Worm (Caenorhabditis elegans) whole organism, mixed stage, embryonic: Measurements from ENCODE around the gene Y37E11B.2.

Source experiments
- M03D4.4 ChIP-seq: sonication (generic microtip); optimal IDR thresholded peaks from 2 replicates; lab custom pipeline; 2017; ENCODE audit warnings: mild to moderate bottlenecking, missing genetic modification characterization, missing compliant biosample characterization
- blmp-1 ChIP-seq: fragments of 150-350 bp; optimal IDR thresholded peaks from 2 replicates; lab custom pipeline; 2014; ENCODE audit warnings: missing biosample characterization, missing genetic modification characterization
- ceh-39 ChIP-seq: fragments of 150-350 bp; optimal IDR thresholded peaks from 2 replicates; lab custom pipeline; 2014; ENCODE audit warnings: missing biosample characterization, missing genetic modification characterization
- ceh-43 ChIP-seq: fragments of 200-800 bp; sonication (Bioruptor generic); optimal IDR thresholded peaks from 2 replicates; lab custom pipeline; 2018; ENCODE audit warnings: mild to moderate bottlenecking, missing genetic modification characterization, moderate library complexity, missing compliant biosample characterization
- ceh-83 ChIP-seq: fragments of 200-800 bp; sonication (Bioruptor generic); optimal IDR thresholded peaks from 2 replicates; lab custom pipeline; 2018; ENCODE audit warnings: mild to moderate bottlenecking, missing genetic modification characterization, missing compliant biosample characterization
- ces-1 ChIP-seq: fragments of 150-350 bp; optimal IDR thresholded peaks from 2 replicates; lab custom pipeline; 2014; ENCODE audit warnings: missing biosample characterization, missing genetic modification reagents, missing genetic modification characterization
- cnd-1 ChIP-seq: fragments of 200-800 bp; sonication (Bioruptor generic); optimal IDR thresholded peaks from 2 replicates; lab custom pipeline; 2018; ENCODE audit warnings: mild to moderate bottlenecking, missing genetic modification characterization, missing compliant biosample characterization
- drap-1 ChIP-seq: fragments of 200-800 bp; sonication (Bioruptor generic); optimal IDR thresholded peaks from 3 replicates; lab custom pipeline; 2018; ENCODE audit warnings: mild to moderate bottlenecking, missing genetic modification characterization, missing compliant biosample characterization
- elt-3 ChIP-seq: fragments of 150-350 bp; optimal IDR thresholded peaks from 2 replicates; lab custom pipeline; 2014; ENCODE audit warnings: missing biosample characterization, missing genetic modification characterization
- ham-2 ChIP-seq: fragments of 200-800 bp; sonication (Bioruptor generic); optimal IDR thresholded peaks from 2 replicates; lab custom pipeline; 2018; ENCODE audit warnings: mild to moderate bottlenecking, missing genetic modification characterization, missing compliant biosample characterization
- hlh-1 ChIP-seq: fragments of 150-350 bp; optimal IDR thresholded peaks from 2 replicates; lab custom pipeline; 2014; ENCODE audit warnings: missing biosample characterization, missing genetic modification reagents, missing genetic modification characterization
- lin-13 ChIP-seq: fragments of 150-350 bp; optimal IDR thresholded peaks from 2 replicates; lab custom pipeline; 2014; ENCODE audit warnings: missing biosample characterization, missing genetic modification characterization
- lin-32 ChIP-seq: fragments of 200-800 bp; sonication (Bioruptor generic); optimal IDR thresholded peaks from 2 replicates; lab custom pipeline; 2018; ENCODE audit warnings: mild to moderate bottlenecking, missing genetic modification characterization, missing compliant biosample characterization
- lsy-2 ChIP-seq: fragments of 150-350 bp; optimal IDR thresholded peaks from 2 replicates; lab custom pipeline; 2014; ENCODE audit warnings: missing biosample characterization, missing genetic modification characterization
- mab-5 ChIP-seq: fragments of 150-350 bp; optimal IDR thresholded peaks from 2 replicates; lab custom pipeline; 2014; ENCODE audit warnings: missing biosample characterization, missing genetic modification characterization
- mep-1 ChIP-seq: fragments of 150-350 bp; optimal IDR thresholded peaks from 2 replicates; lab custom pipeline; 2017; ENCODE audit warnings: missing biosample characterization, missing genetic modification reagents, missing genetic modification characterization, inconsistent platforms
- nhr-12 ChIP-seq: fragments of 150-350 bp; optimal IDR thresholded peaks from 2 replicates; lab custom pipeline; 2014; ENCODE audit warnings: missing biosample characterization, missing genetic modification characterization
- nhr-237 ChIP-seq: fragments of 150-350 bp; optimal IDR thresholded peaks from 2 replicates; lab custom pipeline; 2014; ENCODE audit warnings: missing biosample characterization, missing genetic modification characterization
- nhr-76 ChIP-seq: sonication (generic microtip); optimal IDR thresholded peaks from 2 replicates; lab custom pipeline; 2017; ENCODE audit warnings: missing biosample characterization, missing genetic modification characterization
- pha-4 ChIP-seq: fragments of 150-350 bp; optimal IDR thresholded peaks from 2 replicates; lab custom pipeline; 2018; ENCODE audit warnings: missing biosample characterization, missing genetic modification reagents, missing genetic modification characterization
- sem-2 ChIP-seq: fragments of 200-800 bp; sonication (Bioruptor generic); optimal IDR thresholded peaks from 2 replicates; lab custom pipeline; 2018; ENCODE audit warnings: mild to moderate bottlenecking, missing genetic modification characterization, missing compliant biosample characterization
- snpc-4 ChIP-seq: fragments of 150-350 bp; optimal IDR thresholded peaks from 2 replicates; lab custom pipeline; 2014; ENCODE audit warnings: missing biosample characterization, missing genetic modification characterization
- sptf-1 ChIP-seq: sonication (generic microtip); optimal IDR thresholded peaks from 2 replicates; lab custom pipeline; 2017; ENCODE audit warnings: mild to moderate bottlenecking, missing genetic modification characterization, moderate library complexity, missing compliant biosample characterization
- tbx-8 ChIP-seq: fragments of 200-800 bp; sonication (Bioruptor generic); optimal IDR thresholded peaks from 2 replicates; lab custom pipeline; 2018; ENCODE audit warnings: mild to moderate bottlenecking, missing genetic modification characterization, moderate library complexity, missing compliant biosample characterization
- unc-120 ChIP-seq: sonication (generic microtip); optimal IDR thresholded peaks from 2 replicates; lab custom pipeline; 2017; ENCODE audit warnings: missing genetic modification characterization, missing compliant biosample characterization; ENCODE audit not compliant: poor library complexity, severe bottlenecking
- unc-39 ChIP-seq: fragments of 150-350 bp; optimal IDR thresholded peaks from 2 replicates; lab custom pipeline; 2014; ENCODE audit warnings: missing biosample characterization, missing genetic modification characterization
- zip-8 ChIP-seq: fragments of 150-350 bp; optimal IDR thresholded peaks from 2 replicates; lab custom pipeline; 2014; ENCODE audit warnings: missing biosample characterization, missing genetic modification characterization
- ztf-11 ChIP-seq: fragments of 150-350 bp; optimal IDR thresholded peaks from 2 replicates; lab custom pipeline; 2014; ENCODE audit warnings: missing biosample characterization, missing genetic modification characterization

Gene Y37E11B.2

ce11 chrIV:3578155-3578554, at the start of gene Y37E11B.2:
Gene Y37E11B.2 (plus strand): TSS chrIV:3578455.
- no peak for TF ChIP-seq mab-5
- TF ChIP-seq lin-32 (GFP tag; lab: Kevin White, UChicago) = no peak
- no peak for TF ChIP-seq unc-39 (tag; lab: Kevin White, UChicago)
- TF ChIP-seq nhr-76 (tag; lab: Kevin White, UChicago) = no peak
- no peak for TF ChIP-seq tbx-8 (GFP tag; lab: Kevin White, UChicago)
- no peak for TF ChIP-seq ceh-83 (GFP tag; lab: Kevin White, UChicago)
- no peak for TF ChIP-seq mep-1 (tag; lab: Kevin White, UChicago)
- no peak for TF ChIP-seq sptf-1 (tag; lab: Kevin White, UChicago)
- no peak for TF ChIP-seq sem-2 (GFP tag; lab: Kevin White, UChicago)

- no peak for TF ChIP-seq M03D4.4 (tag; lab: Kevin White, UChicago)
- no peak for TF ChIP-seq nhr-12 (tag; lab: Kevin White, UChicago)
- no peak for TF ChIP-seq ceh-43
- no peak for TF ChIP-seq drap-1 (GFP tag; lab: Kevin White, UChicago)
Measured at ce11 chrIV:3531535-3531934, 46.7 kb upstream of the Y37E11B.2 start.

- TF ChIP-seq mab-5 (no peak), nhr-237 (tag; lab: Kevin White, UChicago) (no peak), ces-1 (GFP tag; lab: Kevin White, UChicago) (no peak), ham-2 (no peak), hlh-1 (tag; lab: Kevin White, UChicago) (no peak), pha-4 (tag; lab: Kevin White, UChicago) (no peak), mep-1 (tag; lab: Kevin White, UChicago) (no peak), ceh-83 (GFP tag; lab: Kevin White, UChicago) (no peak), drap-1 (GFP tag; lab: Kevin White, UChicago) (no peak), blmp-1 (no peak), lsy-2 (tag; lab: Kevin White, UChicago) (no peak), nhr-76 (tag; lab: Kevin White, UChicago) (no peak), unc-120 (no peak), elt-3 (tag; lab: Kevin White, UChicago) (no peak), ceh-43 (no peak), tbx-8 (GFP tag; lab: Kevin White, UChicago) (no peak), snpc-4 (tag; lab: Kevin White, UChicago) (no peak), lin-32 (GFP tag; lab: Kevin White, UChicago) (no peak)
Measured at ce11 chrIV:3532167-3532566, 46.1 kb upstream of the Y37E11B.2 start, which contains the start of gene M57.1. Gene M57.1 (plus strand): TSS chrIV:3532467.

ce11 chrIV:3532989-3533388, 45.3 kb upstream of the Y37E11B.2 start:
- TF ChIP-seq ceh-39 (tag; lab: Kevin White, UChicago) (peak; percentile 2), ces-1 (GFP tag; lab: Kevin White, UChicago) (peak; percentile 55), blmp-1 (no peak)

DNA sequence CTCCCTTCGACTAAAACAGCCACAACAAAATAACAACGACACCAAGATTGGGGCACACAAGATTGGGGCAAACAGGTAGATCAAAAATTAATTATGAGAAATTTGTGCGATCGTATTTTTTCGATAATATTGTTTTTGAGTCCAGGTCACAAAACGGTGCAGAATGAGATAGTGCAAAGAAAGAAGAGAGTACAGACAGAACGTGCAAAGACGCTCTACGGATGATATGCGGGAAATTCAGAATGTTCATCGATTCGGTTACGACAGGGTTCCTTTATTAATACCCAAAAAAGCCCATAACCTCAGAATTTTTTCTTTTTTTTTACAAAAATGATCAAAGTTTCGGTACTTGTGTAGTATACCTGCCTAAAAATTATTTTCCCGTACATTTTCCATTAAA, 39.0 kb upstream of the Y37E11B.2 start:
- TF ChIP-seq pha-4 (tag; lab: Kevin White, UChicago) (no peak), lsy-2 (tag; lab: Kevin White, UChicago) (no peak), zip-8 (tag; lab: Kevin White, UChicago) (no peak), ceh-39 (tag; lab: Kevin White, UChicago) (peak; percentile 55), nhr-237 (tag; lab: Kevin White, UChicago) (no peak)
- TF ChIP-seq, all 35 proteins: peak for 1

DNA sequence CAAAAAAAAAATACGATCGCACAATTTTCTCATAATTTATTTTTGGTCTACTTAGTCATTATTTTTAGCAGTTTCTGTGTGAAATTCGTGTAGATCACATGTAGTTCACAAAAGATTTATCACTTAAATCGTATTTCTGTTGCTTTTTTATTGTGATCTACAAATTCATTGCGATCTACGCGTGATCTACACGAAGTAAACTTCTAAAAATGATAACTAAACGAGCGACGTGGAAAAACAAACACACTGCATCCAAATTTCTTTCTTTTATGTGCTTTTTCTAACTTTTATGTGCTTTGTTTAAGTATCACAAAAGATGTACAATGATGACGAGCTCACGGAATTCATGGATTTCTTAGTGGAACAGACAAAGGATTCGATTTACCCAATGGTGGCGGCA, 38.4 kb upstream of the Y37E11B.2 start, which contains the start of gene B0212.3:
Gene B0212.3 (plus strand): TSS at position 301 of the 400 bp plus-strand sequence.
- no peak for TF ChIP-seq ztf-11
- no peak for TF ChIP-seq nhr-237 (tag; lab: Kevin White, UChicago)
- no peak for TF ChIP-seq unc-120

DNA sequence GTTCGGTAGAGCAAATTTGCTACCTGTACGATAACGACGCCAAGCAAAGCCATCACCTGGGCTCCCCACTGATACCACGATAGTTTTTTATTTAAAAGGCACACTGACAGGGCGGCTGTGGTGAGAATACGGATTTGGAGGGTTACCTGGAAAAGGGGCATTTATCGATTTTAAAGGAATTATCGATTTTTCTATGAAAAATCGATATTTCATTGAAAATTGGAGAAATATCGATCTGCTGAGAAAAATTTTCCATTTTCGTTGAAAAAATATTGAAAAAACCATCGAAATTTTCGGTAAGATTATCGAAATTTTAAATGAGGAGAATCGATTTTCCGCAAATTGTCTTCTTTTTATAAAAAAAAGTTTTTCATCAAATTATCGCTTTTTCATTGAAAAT, 33.2 kb upstream of the Y37E11B.2 start:
- TF ChIP-seq M03D4.4 (tag; lab: Kevin White, UChicago) (no peak), snpc-4 (tag; lab: Kevin White, UChicago) (no peak), ceh-83 (GFP tag; lab: Kevin White, UChicago) (no peak), hlh-1 (tag; lab: Kevin White, UChicago) (no peak), lin-13 (tag; lab: Kevin White, UChicago) (no peak), mab-5 (no peak), sptf-1 (tag; lab: Kevin White, UChicago) (no peak), nhr-12 (tag; lab: Kevin White, UChicago) (no peak), pha-4 (tag; lab: Kevin White, UChicago) (no peak), cnd-1 (tag; lab: Kevin White, UChicago) (no peak), tbx-8 (GFP tag; lab: Kevin White, UChicago) (no peak)
- TF ChIP-seq, all 35 proteins: peak for 0
